Worm (Caenorhabditis elegans): ENCODE data around the gene hmg-11.

DNA sequence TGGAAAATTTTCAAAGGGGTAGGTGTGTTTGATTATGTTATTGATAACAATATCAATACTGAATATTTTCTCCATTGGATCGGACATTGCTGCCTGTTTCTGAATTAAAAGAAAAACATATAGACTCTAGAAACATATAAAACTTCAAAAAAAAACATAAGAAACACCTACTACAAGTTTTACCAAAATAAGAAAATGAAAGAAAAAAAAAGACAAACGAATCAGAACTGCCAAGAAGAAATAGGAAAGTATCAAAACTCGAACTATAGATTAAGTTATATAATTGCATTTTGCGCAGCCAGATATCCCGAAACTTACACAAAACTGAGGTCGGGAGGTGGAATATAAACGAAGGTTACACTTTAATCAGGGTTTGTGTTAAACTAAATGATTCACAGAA, 7.5 kb upstream of the hmg-11 start, which contains the start of gene T05A7.11:
- TF ChIP-seq ama-1 (optimal IDR thresholded peaks at IDR 0.05) (no peak), ets-7 (tag; optimal IDR thresholded peaks at IDR 0.05) (no peak), scrt-1 (GFP tag; IDR thresholded peaks at IDR 0.05) (no peak), ceh-13 (GFP tag; optimal IDR thresholded peaks at IDR 0.05) (no peak), ceh-36 (tag; optimal IDR thresholded peaks at IDR 0.05) (no peak), hmg-4 (GFP tag; optimal IDR thresholded peaks at IDR 0.05) (no peak), flt-1 (GFP tag; IDR thresholded peaks at IDR 0.05) (no peak), sea-1 (GFP tag; conservative IDR thresholded peaks at IDR 0.05) (no peak), hmbx-1 (tag; optimal IDR thresholded peaks at IDR 0.05) (no peak), tra-4 (tag; optimal IDR thresholded peaks at IDR 0.05) (no peak)
